Worm (Caenorhabditis elegans) whole organism, L1 larva: ENCODE results near the gene nhr-100.

Experiments used
- ama-1 ChIP-seq: fragments of 150-350 bp; optimal IDR thresholded peaks from 2 replicates; lab custom pipeline; 2014
- blmp-1 ChIP-seq: fragments of 150-350 bp; optimal IDR thresholded peaks from 2 replicates; lab custom pipeline; 2014; ENCODE audit warnings: missing biosample characterization, missing genetic modification characterization
- ceh-82 ChIP-seq, 3 experiments: fragments of 150-350 bp in 1 of 3; sonication (generic microtip) in 2 of 3; optimal IDR thresholded peaks; 2 replicates each; lab custom pipeline; 2014 to 2017; ENCODE audit warnings: missing biosample characterization in 3 of 3, missing genetic modification characterization in 3 of 3
- lin-15B ChIP-seq: fragments of 150-350 bp; sonication (generic microtip); optimal IDR thresholded peaks from 3 replicates; lab custom pipeline; 2014; ENCODE audit warnings: missing biosample characterization, missing genetic modification characterization
- lin-39 ChIP-seq: fragments of 150-350 bp; optimal IDR thresholded peaks from 2 replicates; lab custom pipeline; 2014; ENCODE audit warnings: missing biosample characterization, missing genetic modification reagents, missing genetic modification characterization
- lir-3 ChIP-seq: sonication (generic microtip); optimal IDR thresholded peaks from 2 replicates; lab custom pipeline; 2016; ENCODE audit warnings: mild to moderate bottlenecking, missing genetic modification characterization, moderate library complexity, missing compliant biosample characterization; ENCODE audit not compliant: poor library complexity
- nhr-11 ChIP-seq: fragments of 150-350 bp; optimal IDR thresholded peaks from 2 replicates; lab custom pipeline; 2014; ENCODE audit warnings: missing biosample characterization, missing genetic modification characterization
- nhr-12 ChIP-seq: sonication (generic microtip); optimal IDR thresholded peaks from 2 replicates; lab custom pipeline; 2017; ENCODE audit warnings: missing biosample characterization, missing genetic modification characterization
- nhr-237 ChIP-seq: fragments of 150-350 bp; optimal IDR thresholded peaks from 2 replicates; lab custom pipeline; 2014; ENCODE audit warnings: missing biosample characterization, missing genetic modification characterization
- nhr-76 ChIP-seq: sonication (generic microtip); optimal IDR thresholded peaks from 2 replicates; lab custom pipeline; 2017; ENCODE audit warnings: missing biosample characterization, missing genetic modification characterization
- unc-62 ChIP-seq: fragments of 150-350 bp; optimal IDR thresholded peaks from 2 replicates; lab custom pipeline; 2014; ENCODE audit warnings: missing biosample characterization, missing genetic modification reagents, missing genetic modification characterization

- TF ChIP-seq lin-15B (tag; lab: Kevin White, UChicago) (no peak), unc-62 (GFP tag; lab: Kevin White, UChicago) (no peak), lir-3 (tag; lab: Kevin White, UChicago) (no peak), blmp-1 (no peak), ama-1 (lab: Kevin White, UChicago) (no peak), nhr-237 (tag; lab: Kevin White, UChicago) (no peak), lin-39 (no peak), nhr-76 (tag; lab: Kevin White, UChicago) (no peak), nhr-12 (tag; lab: Kevin White, UChicago) (no peak), ceh-82 (tag; optimal IDR thresholded peaks at IDR 0.05; lab: Kevin White, UChicago) (no peak), nhr-11 (tag; lab: Kevin White, UChicago) (no peak)
Measured at ce11 chrIV:9725468-9725985, 2.9 kb upstream of the nhr-100 start.
